Fruit fly (Drosophila melanogaster): ENCODE results near the gene CG4842.

Gene CG4842

DNA sequence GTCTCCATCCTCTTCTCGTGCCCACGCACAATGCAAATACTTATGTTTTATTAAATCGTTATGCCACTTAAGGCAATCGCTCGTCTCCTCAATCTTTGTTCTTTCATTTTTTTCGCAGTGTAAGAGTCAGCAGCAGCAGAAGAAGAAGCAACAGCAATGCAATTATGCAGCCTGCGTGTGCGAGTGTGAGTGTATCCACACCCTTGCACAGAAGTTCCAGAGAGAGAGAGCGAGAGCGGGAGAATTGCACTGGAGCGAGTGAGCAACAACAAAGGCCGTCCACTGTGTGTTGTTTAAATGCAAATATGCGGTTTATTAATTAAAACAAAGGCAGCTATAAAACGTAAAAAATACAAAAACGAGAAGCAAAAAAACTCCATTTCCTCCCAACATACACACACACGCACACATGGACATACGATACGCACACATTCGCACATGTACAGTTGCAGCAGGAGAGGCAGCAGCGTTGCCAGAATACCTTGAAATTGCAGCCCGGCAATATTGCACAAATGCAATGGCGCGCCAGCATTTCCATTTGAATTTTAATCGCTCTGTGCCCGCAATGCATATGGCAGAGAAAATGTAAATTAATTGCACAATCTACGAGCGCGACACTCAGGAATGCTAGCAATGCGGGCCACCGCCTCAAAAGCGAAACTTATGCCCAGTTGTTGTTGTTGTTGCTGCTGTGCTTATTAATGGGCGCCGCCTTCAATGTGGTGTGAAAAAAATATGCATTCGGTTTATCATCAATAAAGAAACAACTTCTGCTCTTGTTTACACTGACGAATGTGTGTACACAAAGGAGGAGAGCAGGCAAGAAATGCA lies 40.6 kb downstream of the CG4842 start (continued):
- TF ChIP-seq CG2202 (tag; optimal IDR thresholded peaks at IDR 0.05) = peak; percentile 75
- TF ChIP-seq Usf (GFP tag; optimal IDR thresholded peaks at IDR 0.05) = no peak
- TF ChIP-seq CG32772 (GFP tag; IDR thresholded peaks at IDR 0.05) = no peak
- TF ChIP-seq sens (GFP tag) = peak; percentile 96
- no peak for TF ChIP-seq CG15514 (GFP tag; optimal IDR thresholded peaks at IDR 0.05)
- no peak for TF ChIP-seq twi (tag; optimal IDR thresholded peaks at IDR 0.05)
- no peak for TF ChIP-seq CG6654 (GFP tag; optimal IDR thresholded peaks at IDR 0.05)
- no peak for TF ChIP-seq hb (GFP tag; IDR thresholded peaks at IDR 0.05; ENCODE audit: partially characterized antibody)
- TF ChIP-seq CG6272 (GFP tag; IDR thresholded peaks at IDR 0.05) = no peak
- no peak for TF ChIP-seq CG14014 (GFP tag; IDR thresholded peaks at IDR 0.05)
- no peak for TF ChIP-seq chinmo (GFP tag; IDR thresholded peaks at IDR 0.05; ENCODE audit: partially characterized antibody)
- TF ChIP-seq NK7.1 (GFP tag; optimal IDR thresholded peaks at IDR 0.05) = peak; percentile 43
- TF ChIP-seq Ptx1 (GFP tag; IDR thresholded peaks at IDR 0.05) = no peak
- no peak for TF ChIP-seq Six4 (GFP tag; optimal IDR thresholded peaks at IDR 0.05)
- peak; percentile 28 for TF ChIP-seq gem (tag; optimal IDR thresholded peaks at IDR 0.05)
- TF ChIP-seq cg (GFP tag; optimal IDR thresholded peaks at IDR 0.05) = peak; percentile 78
- no peak for TF ChIP-seq unc-4 (GFP tag; IDR thresholded peaks at IDR 0.05; ENCODE audit: partially characterized antibody)
- no peak for TF ChIP-seq pzg (GFP tag; optimal IDR thresholded peaks at IDR 0.05)
- no peak; the same call in 3 of the 4 replicates for TF ChIP-seq Dll (GFP tag; IDR thresholded peaks at IDR 0.05; ENCODE audit: partially characterized antibody)
- no peak for TF ChIP-seq ase (GFP tag; IDR thresholded peaks at IDR 0.05)
- no peak for TF ChIP-seq Elba2 (GFP tag; optimal IDR thresholded peaks at IDR 0.05)
- no peak for TF ChIP-seq GATAe (GFP tag; conservative IDR thresholded peaks at IDR 0.05)

DNA sequence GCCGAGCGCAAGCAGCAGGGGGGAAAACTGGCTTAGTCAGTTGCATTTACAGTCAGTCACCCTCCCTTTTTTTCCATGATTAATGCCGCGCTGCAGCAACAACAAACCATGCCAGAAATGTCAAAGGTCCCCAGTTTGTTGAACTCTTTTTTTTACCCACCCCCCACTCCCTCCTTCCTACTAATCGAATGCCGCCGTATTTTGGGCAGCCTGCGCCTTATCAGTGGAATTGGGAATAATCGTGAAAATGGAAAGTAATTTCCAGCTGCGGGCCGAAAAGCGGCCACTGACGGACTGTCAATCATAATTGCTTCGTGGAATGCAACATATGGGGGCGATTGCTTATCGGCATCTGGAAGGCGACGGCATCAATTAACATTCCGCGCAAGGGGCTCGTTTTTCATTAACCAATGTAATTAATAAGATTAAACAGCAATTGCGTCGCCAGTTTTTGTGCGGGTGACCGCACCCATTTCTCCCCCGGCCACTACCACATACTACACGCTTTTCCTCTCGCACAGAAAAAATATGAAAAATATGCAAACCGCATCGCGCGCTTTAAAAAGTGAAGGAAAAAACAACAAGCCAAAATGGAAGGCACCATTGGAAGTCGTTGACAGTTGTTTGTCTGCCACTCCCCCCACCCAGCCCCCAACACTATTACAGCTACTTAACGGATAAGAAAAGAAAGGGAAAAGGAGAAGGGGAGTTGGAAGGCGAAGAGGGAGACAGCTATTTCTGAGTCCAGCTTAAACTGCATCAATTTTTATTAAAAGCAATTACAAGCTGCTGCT lies 41.4 kb downstream of the CG4842 start:
- no peak for TF ChIP-seq CG34376 (GFP tag; optimal IDR thresholded peaks at IDR 0.05)
- TF ChIP-seq CG8388 (GFP tag; optimal IDR thresholded peaks at IDR 0.05) = no peak
- peak; percentile 44 for TF ChIP-seq pros (GFP tag; optimal IDR thresholded peaks at IDR 0.05)
- peak in 1 of 2 experiments; percentile 98 for TF ChIP-seq Hr78 (GFP tag; optimal IDR thresholded peaks at IDR 0.05)
- TF ChIP-seq sd (tag; optimal IDR thresholded peaks at IDR 0.05) = peak; percentile 23
- 0 out of 3 replicates have a peak, but pooled peaks have one; percentile 0 for TF ChIP-seq ci (GFP tag; IDR thresholded peaks at IDR 0.05)
- no peak for TF ChIP-seq btn (GFP tag; optimal IDR thresholded peaks at IDR 0.05)
- no peak for TF ChIP-seq NK7.1 (GFP tag; optimal IDR thresholded peaks at IDR 0.05)
- TF ChIP-seq CG10267 (tag; optimal IDR thresholded peaks at IDR 0.05) = no peak
- no peak for TF ChIP-seq gro (GFP tag; optimal IDR thresholded peaks at IDR 0.05)
- no peak for TF ChIP-seq CG12659 (GFP tag; optimal IDR thresholded peaks at IDR 0.05)
- TF ChIP-seq twi (tag; optimal IDR thresholded peaks at IDR 0.05) = peak; percentile 73
- peak; percentile 52 for TF ChIP-seq kni (GFP tag; optimal IDR thresholded peaks at IDR 0.05)
- peak; percentile 48 for TF ChIP-seq nerfin-1 (tag; optimal IDR thresholded peaks at IDR 0.05)
- no peak for TF ChIP-seq E2f1 (GFP tag; IDR thresholded peaks at IDR 0.05)
- TF ChIP-seq CG11560 (tag; IDR thresholded peaks at IDR 0.05) = no peak
- TF ChIP-seq Hr39 (optimal IDR thresholded peaks at IDR 0.05) = no peak
- TF ChIP-seq ranshi (GFP tag; IDR thresholded peaks at IDR 0.05) = no peak
- TF ChIP-seq CG10274 (GFP tag; optimal IDR thresholded peaks at IDR 0.05) = peak; percentile 6
- TF ChIP-seq scrt (GFP tag; optimal IDR thresholded peaks at IDR 0.05) = no peak
- no peak for TF ChIP-seq Dip2 (GFP tag; IDR thresholded peaks at IDR 0.05)
- peak in 1 of 3 experiments; percentile 23 for TF ChIP-seq Stat92E (GFP tag; optimal IDR thresholded peaks at IDR 0.05)
- TF ChIP-seq CG1233 (GFP tag; optimal IDR thresholded peaks at IDR 0.05) = no peak
- 0 out of 2 replicates have a peak, but pooled peaks have one; percentile 8 for TF ChIP-seq CG6689 (GFP tag; IDR thresholded peaks at IDR 0.05)
- no peak for TF ChIP-seq HmgZ (tag; optimal IDR thresholded peaks at IDR 0.05)
- TF ChIP-seq CG10462 (GFP tag; optimal IDR thresholded peaks at IDR 0.05) = no peak
- TF ChIP-seq gem (tag; optimal IDR thresholded peaks at IDR 0.05) = no peak

All from whole organism, embryonic.